Fruit fly (Drosophila melanogaster) whole organism, adult: Measurements from ENCODE around the gene CG33333.

Source experiments
- CG1620 ChIP-seq: fragments of 200-800 bp; sonication (Bioruptor generic); optimal IDR thresholded peaks from 2 replicates; lab custom pipeline; 2016; ENCODE audit warnings: missing biosample characterization, missing genetic modification characterization
- CG7101 ChIP-seq: fragments of 200-800 bp; sonication (Bioruptor generic); optimal IDR thresholded peaks from 2 replicates; lab custom pipeline; 2018; ENCODE audit warnings: missing biosample characterization, mild to moderate bottlenecking, missing genetic modification characterization, moderate library complexity
- Crg-1 ChIP-seq: fragments of 200-800 bp; sonication (Bioruptor generic); optimal IDR thresholded peaks from 2 replicates; lab custom pipeline; 2016; ENCODE audit warnings: missing biosample characterization, missing genetic modification characterization
- Hr96 ChIP-seq: fragments of 200-800 bp; sonication (Bioruptor generic); optimal IDR thresholded peaks from 2 replicates; lab custom pipeline; 2016; ENCODE audit warnings: missing biosample characterization, missing genetic modification characterization
- Mnt ChIP-seq: fragments of 200-800 bp; sonication (Bioruptor generic); optimal IDR thresholded peaks from 2 replicates; lab custom pipeline; 2016; ENCODE audit warnings: missing biosample characterization, mild to moderate bottlenecking, missing genetic modification characterization
- cnc ChIP-seq, 2 experiments: fragments of >200 bp; optimal IDR thresholded peaks; 2 replicates each; lab custom pipeline; 2017
- kay ChIP-seq: fragments of 200-800 bp; sonication (Bioruptor generic); peaks from one replicate; lab custom pipeline; 2016; ENCODE audit warnings: missing biosample characterization, missing genetic modification characterization, borderline replicate concordance
- ovo ChIP-seq: fragments of 200-800 bp; sonication (Bioruptor generic); optimal IDR thresholded peaks from 2 replicates; lab custom pipeline; 2016; ENCODE audit warnings: missing biosample characterization, missing genetic modification characterization
- tj ChIP-seq: fragments of 200-800 bp; sonication (Bioruptor generic); optimal IDR thresholded peaks from 3 replicates; lab custom pipeline; 2017; ENCODE audit warnings: missing biosample characterization, mild to moderate bottlenecking, missing genetic modification characterization, moderate library complexity
- toe ChIP-seq: fragments of 200-800 bp; sonication (Bioruptor generic); optimal IDR thresholded peaks from 2 replicates; lab custom pipeline; 2016; ENCODE audit warnings: missing biosample characterization, missing genetic modification characterization

- TF ChIP-seq CG1620 (GFP tag; lab: Kevin White, UChicago) (no peak), tj (GFP tag; lab: Kevin White, UChicago) (no peak), CG7101 (no peak), kay (GFP tag; lab: Kevin White, UChicago) (no peak), ovo (GFP tag; lab: Kevin White, UChicago) (no peak), Hr96 (GFP tag; lab: Kevin White, UChicago) (no peak), Mnt (no peak), Crg-1 (GFP tag; lab: Kevin White, UChicago) (no peak), cnc (optimal IDR thresholded peaks at IDR 0.05; lab: Kevin White, UChicago) (no peak), toe (GFP tag; lab: Kevin White, UChicago) (no peak)
Measured at dm6 chr3R:17449402-17449801, 32.1 kb downstream of the CG33333 start.
